Worm (Caenorhabditis elegans) whole organism, L1 larva: ENCODE results near the gene nhr-143.

Source experiments
- ama-1 ChIP-seq: fragments of 150-350 bp; optimal IDR thresholded peaks from 2 replicates; lab custom pipeline; 2014
- dpl-1 ChIP-seq, 3 experiments: fragments of 150-350 bp in 2 of 3; sonication (generic microtip) in 1 of 3; optimal IDR thresholded peaks; 2 replicates each; lab custom pipeline; 2014 to 2017; ENCODE audit warnings: missing biosample characterization in 3 of 3, missing genetic modification characterization in 3 of 3, missing genetic modification reagents in 3 of 3
- efl-1 ChIP-seq, 4 experiments: fragments of 150-350 bp; optimal IDR thresholded peaks in 3 of 4; peaks in 1 of 4; 1 replicate in 1 of 4; 2 replicates in 3 of 4; lab custom pipeline; 2014; ENCODE audit warnings: missing biosample characterization in 2 of 4, missing genetic modification characterization in 2 of 4, missing genetic modification reagents in 2 of 4
- egl-27 ChIP-seq, 2 experiments: fragments of 150-350 bp in 1 of 2; sonication (generic microtip); optimal IDR thresholded peaks; 3 replicates each; lab custom pipeline; 2017 to 2018; ENCODE audit warnings: missing biosample characterization in 2 of 2, missing genetic modification characterization in 2 of 2, missing genetic modification reagents in 2 of 2
- lin-15B ChIP-seq: fragments of 150-350 bp; sonication (generic microtip); optimal IDR thresholded peaks from 3 replicates; lab custom pipeline; 2014; ENCODE audit warnings: missing biosample characterization, missing genetic modification characterization
- lin-39 ChIP-seq: fragments of 150-350 bp; optimal IDR thresholded peaks from 2 replicates; lab custom pipeline; 2014; ENCODE audit warnings: missing biosample characterization, missing genetic modification reagents, missing genetic modification characterization
- nhr-11 ChIP-seq: fragments of 150-350 bp; optimal IDR thresholded peaks from 2 replicates; lab custom pipeline; 2014; ENCODE audit warnings: missing biosample characterization, missing genetic modification characterization
- sptf-1 ChIP-seq: fragments of 150-350 bp; optimal IDR thresholded peaks from 2 replicates; lab custom pipeline; 2014; ENCODE audit warnings: missing biosample characterization, missing genetic modification characterization
- ztf-11 ChIP-seq, 2 experiments: sonication (generic microtip); optimal IDR thresholded peaks; 2 replicates each; lab custom pipeline; 2016 to 2017; ENCODE audit warnings: missing genetic modification characterization in 2 of 2, missing biosample characterization in 1 of 2, missing compliant biosample characterization in 1 of 2

DNA sequence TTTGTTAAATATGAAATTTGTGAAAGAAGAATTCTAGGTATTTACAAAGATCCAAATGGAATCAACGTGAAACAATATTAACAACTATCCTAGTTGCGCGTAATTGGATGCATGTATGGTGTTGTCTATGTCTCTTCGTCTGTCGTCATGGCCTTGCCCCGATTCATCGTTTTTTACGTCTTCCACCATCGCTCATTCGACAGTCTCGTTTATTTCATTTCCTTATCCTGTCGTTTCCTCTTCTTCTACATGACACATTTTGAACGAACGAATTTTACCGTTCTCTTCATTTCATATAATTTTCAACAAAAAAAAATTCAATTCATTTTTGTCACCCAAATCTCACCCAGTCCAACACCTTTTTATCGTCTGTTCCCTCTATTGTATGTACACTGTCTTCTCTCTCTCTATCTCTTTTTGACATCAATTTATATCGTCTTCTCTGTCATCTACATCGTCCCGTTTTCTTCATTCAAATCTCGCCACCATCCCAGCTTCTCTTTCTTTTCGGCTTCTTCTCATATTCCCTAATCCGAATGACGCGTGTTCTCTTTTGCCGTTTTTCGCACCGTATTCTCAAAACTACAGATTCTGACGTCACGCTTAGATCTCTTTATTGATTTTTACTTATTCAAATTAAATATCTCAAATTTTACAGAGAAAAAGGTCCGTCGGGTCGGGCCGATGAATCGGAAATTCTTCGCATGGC, 18.2 kb downstream of the nhr-143 start, which contains the start of gene ttc-17:
- no peak for TF ChIP-seq lin-15B (tag; lab: Kevin White, UChicago)
- TF ChIP-seq dpl-1 (GFP tag; optimal IDR thresholded peaks at IDR 0.05; lab: Kevin White, UChicago), result no peak
- TF ChIP-seq lin-39 (tag; lab: Kevin White, UChicago), result no peak
- no peak for TF ChIP-seq sptf-1
- no peak for TF ChIP-seq egl-27 (tag; optimal IDR thresholded peaks at IDR 0.05; lab: Kevin White, UChicago)
- TF ChIP-seq ztf-11 (tag; optimal IDR thresholded peaks at IDR 0.05; lab: Kevin White, UChicago), result no peak
- no peak for TF ChIP-seq efl-1 (optimal IDR thresholded peaks at IDR 0.05; lab: Kevin White, UChicago)
- TF ChIP-seq efl-1 (GFP tag; optimal IDR thresholded peaks at IDR 0.05 in 1 of 2; lab: Kevin White, UChicago), result no peak
- TF ChIP-seq ama-1 (lab: Kevin White, UChicago), result no peak
- no peak for TF ChIP-seq nhr-11 (tag; lab: Kevin White, UChicago)
